Worm (Caenorhabditis elegans): Measurements from ENCODE around the gene F23H12.10.
A peak's percentile ranks its signal among the peaks of the same experiment; 100 is the strongest.

Gene F23H12.10

DNA sequence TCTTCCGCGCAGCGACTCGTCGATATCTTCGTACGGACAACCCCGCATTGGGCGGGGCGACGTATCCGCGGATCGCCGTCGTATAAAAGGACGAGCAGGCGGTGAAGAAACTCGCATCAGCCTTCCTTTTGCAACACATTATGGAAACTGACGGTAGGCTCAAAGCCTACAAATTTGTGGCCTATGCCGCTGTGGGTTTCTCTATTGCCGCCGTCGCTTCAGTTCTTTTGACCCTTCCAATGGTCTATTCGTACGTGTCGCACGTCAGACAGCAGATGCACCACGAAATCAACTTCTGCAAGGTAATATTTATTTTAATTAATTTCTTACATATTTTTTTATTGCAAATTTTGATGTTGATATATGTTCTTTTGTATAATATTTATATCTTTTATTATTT, 21.2 kb downstream of the F23H12.10 start:
- TF ChIP-seq lin-35 (GFP tag; optimal IDR thresholded peaks at IDR 0.05) (no peak), nhr-90 (tag; optimal IDR thresholded peaks at IDR 0.05) (no peak), attf-6 (GFP tag; IDR thresholded peaks at IDR 0.05) (0 out of 2 replicates have a peak, but pooled peaks have one; percentile 17)

DNA sequence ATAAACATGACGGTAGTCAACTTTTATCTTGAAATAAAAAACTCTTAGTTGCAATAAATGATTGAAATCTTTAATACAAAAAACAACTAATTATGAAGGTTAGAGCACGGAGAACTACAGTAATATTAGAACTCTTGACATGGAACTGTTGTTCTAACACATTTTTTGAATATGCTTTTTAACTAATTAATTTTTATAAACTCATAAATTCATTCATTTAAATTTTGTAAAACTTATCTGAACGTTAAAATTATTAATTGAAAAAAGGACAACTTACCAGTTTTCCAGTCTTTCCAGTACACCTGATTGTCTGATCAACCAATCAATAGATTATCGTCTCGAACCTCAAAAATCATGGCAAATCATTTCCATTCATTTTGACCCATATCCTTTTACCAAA, 21.6 kb downstream of the F23H12.10 start, which contains the start of gene sqt-3:
sqt-3 (plus strand) TSS at position 301 of the 400 bp plus-strand sequence.
- TF ChIP-seq mel-28 (tag; optimal IDR thresholded peaks at IDR 0.05; ENCODE audit: borderline replicate concordance) (no peak), madf-6 (GFP tag; IDR thresholded peaks at IDR 0.05) (no peak), F39B2.1 (GFP tag; IDR thresholded peaks at IDR 0.05) (no peak)

ce11 chrV:12351842-12352241, 22.2 kb downstream of the F23H12.10 start:
- TF ChIP-seq mel-28 (tag; optimal IDR thresholded peaks at IDR 0.05; ENCODE audit: borderline replicate concordance) (no peak), hlh-12 (tag; optimal IDR thresholded peaks at IDR 0.05) (no peak), nhr-80 (tag; optimal IDR thresholded peaks at IDR 0.05) (no peak), snpc-4 (GFP tag; optimal IDR thresholded peaks at IDR 0.05) (no peak), snpc-4 (tag; optimal IDR thresholded peaks at IDR 0.05) (no peak), Y67H2A.10 (GFP tag; conservative IDR thresholded peaks at IDR 0.05) (no peak), nfyb-1 (GFP tag; IDR thresholded peaks at IDR 0.05) (no peak), K11D2.4 (GFP tag; IDR thresholded peaks at IDR 0.05) (no peak), lin-26 (GFP tag; IDR thresholded peaks at IDR 0.05) (0 out of 2 replicates have a peak, but pooled peaks have one; percentile 12), ztf-25 (GFP tag; IDR thresholded peaks at IDR 0.05) (no peak)

- TF ChIP-seq repo-1 (tag; optimal IDR thresholded peaks at IDR 0.05) = no peak
- no peak for TF ChIP-seq nhr-80 (tag; optimal IDR thresholded peaks at IDR 0.05)
- TF ChIP-seq him-1 (tag; optimal IDR thresholded peaks at IDR 0.05) = no peak
- TF ChIP-seq dox-1 (GFP tag; IDR thresholded peaks at IDR 0.05) = no peak
- TF ChIP-seq hrde-1 (tag; optimal IDR thresholded peaks at IDR 0.05; ENCODE audit: borderline replicate concordance) = no peak
- no peak for TF ChIP-seq mes-4 (tag; optimal IDR thresholded peaks at IDR 0.05)
- no peak for TF ChIP-seq nhr-120 (GFP tag; IDR thresholded peaks at IDR 0.05)
- no peak for TF ChIP-seq lin-26 (GFP tag; IDR thresholded peaks at IDR 0.05)
- no peak for TF ChIP-seq ama-1 (optimal IDR thresholded peaks at IDR 0.05)
- TF ChIP-seq ama-1 (GFP tag; optimal IDR thresholded peaks at IDR 0.05) = no peak
- TF ChIP-seq snpc-1.1 (tag; optimal IDR thresholded peaks at IDR 0.05; ENCODE audit: insufficient read depth) = no peak
- no peak for TF ChIP-seq hmg-20 (GFP tag; IDR thresholded peaks at IDR 0.05)
- TF ChIP-seq fkh-3 (tag; optimal IDR thresholded peaks at IDR 0.05) = no peak
- no peak for TF ChIP-seq ztf-26 (tag; optimal IDR thresholded peaks at IDR 0.05)
- TF ChIP-seq ekl-4 (GFP tag; IDR thresholded peaks at IDR 0.05) = no peak
- no peak for TF ChIP-seq somi-1 (GFP tag; optimal IDR thresholded peaks at IDR 0.05)
- no peak for TF ChIP-seq unc-62 (GFP tag; optimal IDR thresholded peaks at IDR 0.05)
- no peak for TF ChIP-seq K11D2.4 (GFP tag; IDR thresholded peaks at IDR 0.05)
- TF ChIP-seq Y79H2A.3 (GFP tag; conservative IDR thresholded peaks at IDR 0.05) = no peak
- no peak for TF ChIP-seq ceh-27 (GFP tag; optimal IDR thresholded peaks at IDR 0.05)
Observed at ce11 chrV:12349365-12349764, 24.7 kb downstream of the F23H12.10 start.

DNA sequence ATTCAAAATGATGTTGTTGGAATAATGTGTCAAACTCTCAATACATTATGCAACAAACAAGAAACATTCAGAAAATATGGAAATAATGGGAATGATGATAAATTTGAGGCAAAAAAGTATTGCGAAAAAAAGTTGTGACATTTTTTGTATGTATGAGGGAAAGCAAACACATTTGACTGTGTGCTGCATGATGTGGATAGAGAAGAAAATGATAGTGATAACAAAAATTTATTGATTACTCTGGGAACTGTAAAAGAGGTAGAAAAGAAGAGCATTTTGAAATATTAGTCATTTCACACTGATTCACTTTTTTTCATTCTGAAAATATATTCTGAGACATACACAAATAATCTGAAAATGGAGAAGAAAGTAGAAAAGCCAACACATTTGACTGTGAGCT, 26.2 kb downstream of the F23H12.10 start:
- TF ChIP-seq F22D6.2 (tag; optimal IDR thresholded peaks at IDR 0.05) (no peak), ama-1 (optimal IDR thresholded peaks at IDR 0.05) (no peak), ama-1 (GFP tag; optimal IDR thresholded peaks at IDR 0.05) (no peak), unc-130 (GFP tag; optimal IDR thresholded peaks at IDR 0.05) (no peak), nhr-80 (tag; optimal IDR thresholded peaks at IDR 0.05) (peak; percentile 37), nhr-90 (tag; optimal IDR thresholded peaks at IDR 0.05) (no peak), lsy-27 (tag; optimal IDR thresholded peaks at IDR 0.05; ENCODE audit: borderline replicate concordance, insufficient read depth) (no peak), lir-1 (GFP tag; conservative IDR thresholded peaks at IDR 0.05) (no peak)

Data from whole organism, young adult.